Fruit fly (Drosophila melanogaster) S2 (cell line): ENCODE data around the gene CG17124.

Experiments used
- CG8478 ChIP-seq: fragments of >200 bp; optimal IDR thresholded peaks from 2 replicates; lab custom pipeline; 2018
- CTCF ChIP-seq, 2 experiments: fragments of >200 bp; optimal IDR thresholded peaks; 2 replicates each; lab custom pipeline; 2018

Gene CG17124

DNA sequence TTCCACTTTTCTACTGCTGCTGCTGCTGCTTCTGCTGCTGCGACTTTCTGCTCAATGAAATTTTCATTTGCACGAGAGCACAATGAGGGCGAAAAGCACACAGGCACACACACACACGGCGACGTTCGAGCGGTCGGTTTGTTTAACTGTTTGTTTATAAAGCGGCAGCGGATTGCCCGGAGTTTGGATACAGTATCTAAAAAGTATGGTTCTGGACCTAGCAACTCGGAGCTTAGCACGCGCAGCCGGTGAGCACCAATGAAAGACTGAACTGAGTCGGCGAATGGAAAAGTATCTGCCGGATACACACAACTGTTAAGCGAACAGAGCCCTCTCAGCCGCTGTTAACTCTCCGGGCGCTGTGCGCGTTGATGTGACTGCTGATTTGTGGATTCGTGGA is at the start of gene CG17124:
Gene CG17124 (minus strand): TSS at position 277 of the 400 bp plus-strand sequence.
- TF ChIP-seq CG8478 (no peak), CTCF (optimal IDR thresholded peaks at IDR 0.05; lab: Kevin White, UChicago) (no peak)

DNA sequence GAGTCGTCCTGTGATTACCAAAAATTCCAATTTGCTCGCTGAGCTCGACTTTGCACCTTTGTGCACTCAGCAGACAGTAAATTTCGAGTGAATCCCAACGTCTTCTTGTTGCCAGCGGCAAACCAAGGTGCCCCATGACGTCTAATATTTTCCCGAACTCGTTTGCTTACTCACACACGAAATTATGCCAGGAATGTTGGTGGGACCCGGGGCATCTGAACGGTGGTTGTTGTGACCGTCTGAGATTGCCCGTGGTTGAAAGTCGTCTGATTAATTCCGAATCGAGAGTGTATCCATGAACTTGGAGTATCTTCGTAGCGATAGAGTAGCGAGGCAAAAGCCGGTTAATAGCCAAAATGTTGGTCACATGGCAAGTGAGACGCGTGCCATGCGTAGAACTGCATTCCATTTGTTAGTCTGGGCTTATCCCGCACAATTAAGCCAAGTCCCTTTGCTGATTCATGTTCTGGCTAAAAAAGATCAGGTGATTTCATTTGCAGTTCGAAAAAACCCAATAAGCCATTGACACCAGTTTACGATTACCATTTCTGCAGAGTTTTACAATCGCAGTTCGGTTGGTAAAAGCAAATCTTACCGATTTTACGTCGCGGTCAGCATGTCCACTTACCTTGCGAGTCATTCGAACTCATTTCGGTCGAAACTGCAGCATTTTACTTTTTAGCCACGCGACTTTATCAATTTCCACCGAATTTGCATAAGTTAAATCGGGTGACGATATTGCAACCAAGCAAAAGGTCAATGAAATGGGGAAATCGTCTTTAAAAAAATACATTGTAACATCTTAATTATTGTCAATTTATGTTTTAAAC is 46.0 kb upstream of the CG17124 start:
- TF ChIP-seq CTCF (optimal IDR thresholded peaks at IDR 0.05; lab: Kevin White, UChicago): no peak
- TF ChIP-seq CG8478: no peak

DNA sequence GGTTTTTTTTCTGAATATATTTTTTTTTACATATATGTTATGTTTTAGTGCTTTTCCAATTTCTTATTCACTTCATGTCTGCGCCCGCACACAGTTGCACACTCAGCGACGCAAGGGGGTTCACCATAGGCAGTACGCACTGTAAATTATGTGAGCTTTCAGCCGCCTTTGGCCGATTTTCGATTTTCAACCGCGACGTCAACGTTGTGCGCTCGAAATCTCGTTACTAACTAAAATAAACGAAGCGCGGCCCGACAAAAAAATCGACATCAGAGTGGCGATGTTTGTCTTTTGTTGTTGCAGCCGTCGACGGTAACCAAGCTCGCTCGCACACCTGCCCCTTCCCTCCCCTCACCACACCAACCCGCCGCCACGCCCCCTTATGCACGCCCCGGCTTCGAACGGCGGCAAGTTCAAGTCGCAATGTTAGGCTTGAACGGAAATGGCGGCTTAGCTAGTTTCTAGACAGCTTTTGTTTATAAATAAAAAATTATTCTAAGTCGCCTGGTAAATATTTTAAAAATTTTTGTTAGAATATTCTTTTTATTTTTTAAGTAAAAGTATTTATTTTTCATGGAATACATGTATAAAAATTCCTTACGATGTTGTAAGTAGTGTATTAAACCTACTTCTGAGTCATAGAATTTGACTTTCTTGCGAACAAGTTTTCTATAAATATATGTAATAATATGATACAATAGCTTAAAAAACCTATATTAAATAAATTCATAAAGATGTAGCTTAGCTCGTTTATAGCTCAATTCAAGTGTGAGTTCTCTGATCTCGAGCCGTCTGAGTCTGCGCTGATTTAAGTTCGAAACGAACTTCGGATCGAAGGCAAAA is 45.0 kb upstream of the CG17124 start, which contains the start of gene CG31869:
Gene CG31869 (minus strand): TSS at position 233 of the 843 bp plus-strand sequence.
- TF ChIP-seq CTCF (optimal IDR thresholded peaks at IDR 0.05; lab: Kevin White, UChicago): no peak

DNA sequence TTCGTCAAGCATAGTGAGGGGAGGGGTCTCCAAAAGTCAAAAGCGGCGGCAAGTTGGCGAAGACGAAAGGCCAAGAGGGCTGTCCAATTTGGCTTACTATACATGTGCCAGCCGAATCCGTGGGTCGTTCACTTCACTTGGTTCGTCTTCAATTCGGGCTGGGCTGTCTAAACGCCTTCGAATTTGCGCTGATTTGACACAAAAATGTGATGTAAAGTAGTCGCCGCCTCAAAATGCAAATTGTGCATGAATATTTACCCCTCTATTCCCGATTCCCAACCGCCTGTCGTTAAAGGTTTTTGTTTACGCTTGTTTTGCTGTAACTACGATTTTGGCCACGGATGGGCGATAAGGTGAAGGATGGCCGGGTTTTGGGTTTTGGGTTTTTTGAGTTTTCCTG is 39.6 kb upstream of the CG17124 start:
- TF ChIP-seq CG8478: no peak
- TF ChIP-seq CTCF (optimal IDR thresholded peaks at IDR 0.05; lab: Kevin White, UChicago): no peak

DNA sequence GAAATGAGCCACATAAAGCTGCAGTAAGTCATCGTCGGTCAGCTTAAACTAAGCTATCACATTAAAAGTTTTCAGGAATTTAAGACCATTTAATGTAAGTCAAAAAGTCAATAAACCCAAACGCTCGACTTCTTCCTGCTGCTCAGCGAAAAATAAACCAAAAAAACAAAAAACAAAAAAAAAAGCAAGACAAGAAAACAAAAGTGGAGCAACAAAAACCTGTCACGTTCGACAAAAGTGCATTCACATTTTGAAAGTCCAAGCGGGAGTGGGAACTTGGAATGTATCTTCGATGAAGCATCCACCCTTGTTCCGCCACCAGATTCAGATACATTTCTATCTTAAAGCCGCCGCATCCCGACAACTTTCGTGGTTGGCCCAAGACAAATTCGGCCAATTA is 37.9 kb upstream of the CG17124 start:
- no peak for TF ChIP-seq CG8478
- TF ChIP-seq CTCF (optimal IDR thresholded peaks at IDR 0.05; lab: Kevin White, UChicago): no peak

DNA sequence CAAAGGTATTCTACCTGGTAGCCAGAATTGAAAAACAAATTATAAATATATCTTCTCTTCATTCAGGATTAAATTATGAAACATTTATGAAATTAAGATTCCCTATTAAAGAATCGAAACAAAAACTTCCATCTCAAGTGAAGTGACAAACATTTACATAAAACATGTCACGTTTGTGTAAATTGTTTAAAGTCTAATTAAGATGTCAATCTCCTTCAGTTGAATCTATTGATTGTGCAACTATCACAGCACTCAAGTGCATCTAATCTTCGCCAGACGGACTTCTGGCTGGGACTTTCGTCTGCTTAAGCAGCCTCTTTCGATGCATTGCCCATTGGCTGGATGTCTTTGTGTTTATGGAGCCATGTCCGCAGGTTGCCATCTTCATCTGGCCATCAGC is 35.9 kb upstream of the CG17124 start:
- TF ChIP-seq CTCF (optimal IDR thresholded peaks at IDR 0.05; lab: Kevin White, UChicago) (no peak), CG8478 (no peak)

DNA sequence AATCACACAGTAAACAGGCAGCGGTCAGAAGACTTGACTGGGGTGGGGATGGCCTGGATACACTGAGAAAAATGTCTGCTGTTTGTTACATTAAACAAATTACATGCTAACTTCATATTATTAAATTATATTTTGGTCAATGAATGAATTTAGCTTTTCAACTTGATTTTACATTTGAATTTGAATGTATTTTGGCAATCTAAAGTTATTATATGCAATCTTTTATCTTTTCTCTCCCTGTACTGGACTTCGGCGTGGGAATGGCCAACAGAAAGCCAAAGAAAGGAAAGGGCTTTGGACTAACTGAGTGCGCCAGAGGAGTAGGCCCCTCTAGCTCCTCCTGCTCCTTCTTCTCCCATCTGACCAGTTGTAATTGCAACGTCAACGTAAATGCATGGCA is 35.2 kb upstream of the CG17124 start:
- TF ChIP-seq CTCF (optimal IDR thresholded peaks at IDR 0.05; lab: Kevin White, UChicago) (no peak), CG8478 (no peak)

DNA sequence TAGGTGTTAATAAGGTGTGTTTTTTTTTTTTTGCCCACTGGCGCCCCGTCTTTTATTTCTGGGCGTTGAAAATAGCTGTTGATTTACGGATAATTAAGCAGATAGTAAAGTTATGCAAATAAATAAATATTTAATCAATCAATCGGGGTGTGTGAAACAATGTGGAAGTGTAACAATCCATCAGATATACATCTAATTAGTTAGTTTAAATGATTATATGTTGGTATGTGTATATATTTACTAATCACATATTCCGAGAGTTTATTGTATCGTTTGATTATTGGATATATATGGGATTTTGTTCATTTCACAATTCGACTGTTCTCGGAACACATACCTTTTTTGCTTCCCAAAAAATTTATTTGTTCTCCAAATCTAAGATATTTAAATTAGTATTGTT is 33.8 kb upstream of the CG17124 start, which contains the start of gene CG31870:
Gene CG31870 (plus strand): TSS at position 301 of the 400 bp plus-strand sequence.
- TF ChIP-seq CG8478: no peak
- TF ChIP-seq CTCF (optimal IDR thresholded peaks at IDR 0.05; lab: Kevin White, UChicago): no peak

DNA sequence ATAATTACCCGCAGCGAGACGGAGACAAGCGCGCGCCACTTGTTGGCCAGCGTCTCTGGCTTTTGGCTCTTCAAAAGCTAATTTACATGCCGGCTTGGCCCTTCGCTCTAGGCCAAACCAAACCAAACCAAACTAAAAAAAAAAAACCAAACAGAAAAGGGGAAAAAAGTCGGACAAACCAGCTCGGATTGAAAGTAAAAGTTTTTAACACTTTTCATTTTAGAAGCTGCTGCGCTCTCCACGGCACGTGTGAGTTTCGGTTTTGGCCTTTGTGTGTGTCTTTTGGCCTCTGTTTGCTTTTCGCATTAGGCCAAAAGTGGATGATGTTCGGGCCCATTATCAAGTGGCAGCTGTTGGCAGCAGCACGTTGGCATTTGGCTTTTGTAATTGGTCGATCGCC is 25.1 kb upstream of the CG17124 start:
- no peak for TF ChIP-seq CG8478
- TF ChIP-seq CTCF (optimal IDR thresholded peaks at IDR 0.05; lab: Kevin White, UChicago): no peak

DNA sequence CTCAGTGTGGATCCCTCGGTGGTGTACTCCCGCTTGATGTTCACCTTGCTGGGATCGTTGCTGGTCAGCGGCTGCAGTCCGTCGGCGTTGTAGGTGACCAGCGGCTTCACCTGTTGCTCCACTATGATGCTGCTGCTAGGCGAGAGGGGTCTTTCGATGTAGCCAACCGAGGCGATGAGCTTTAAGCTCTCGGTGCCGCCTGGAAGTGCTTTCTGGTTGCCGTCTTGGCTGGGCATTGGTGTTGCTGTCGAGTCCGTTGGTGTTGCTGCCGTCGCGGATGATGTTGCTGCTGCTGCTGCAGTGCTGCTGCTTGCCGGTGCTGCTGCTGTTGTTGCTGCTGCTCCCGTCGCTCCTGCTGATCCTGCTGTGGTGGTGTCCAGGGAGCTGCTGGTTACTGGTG is 17.9 kb upstream of the CG17124 start:
- no peak for TF ChIP-seq CTCF (optimal IDR thresholded peaks at IDR 0.05; lab: Kevin White, UChicago)
- TF ChIP-seq CG8478: no peak

DNA sequence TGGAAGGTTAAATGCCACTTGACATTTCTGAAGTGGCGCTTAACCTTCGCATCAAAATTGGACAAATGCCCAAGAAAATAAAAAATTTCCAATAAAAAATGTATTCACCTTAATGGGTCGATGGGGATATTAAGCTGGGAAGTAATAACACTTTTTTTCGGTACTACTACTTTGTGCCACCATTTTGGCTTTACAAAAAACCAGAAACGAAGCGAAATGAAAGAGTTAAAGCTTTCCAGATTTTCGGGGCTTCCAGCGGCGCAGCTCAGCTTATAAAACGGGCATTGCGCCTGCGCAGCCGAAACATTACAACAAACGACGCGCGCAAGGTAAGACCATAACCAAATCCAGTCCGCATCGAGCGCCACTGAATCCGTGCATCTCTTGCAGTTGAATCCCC is 14.4 kb upstream of the CG17124 start, which contains the start of gene CG17127:
Gene CG17127 (plus strand): TSS at position 301 of the 400 bp plus-strand sequence.
- TF ChIP-seq CG8478 (no peak), CTCF (optimal IDR thresholded peaks at IDR 0.05; lab: Kevin White, UChicago) (no peak)

DNA sequence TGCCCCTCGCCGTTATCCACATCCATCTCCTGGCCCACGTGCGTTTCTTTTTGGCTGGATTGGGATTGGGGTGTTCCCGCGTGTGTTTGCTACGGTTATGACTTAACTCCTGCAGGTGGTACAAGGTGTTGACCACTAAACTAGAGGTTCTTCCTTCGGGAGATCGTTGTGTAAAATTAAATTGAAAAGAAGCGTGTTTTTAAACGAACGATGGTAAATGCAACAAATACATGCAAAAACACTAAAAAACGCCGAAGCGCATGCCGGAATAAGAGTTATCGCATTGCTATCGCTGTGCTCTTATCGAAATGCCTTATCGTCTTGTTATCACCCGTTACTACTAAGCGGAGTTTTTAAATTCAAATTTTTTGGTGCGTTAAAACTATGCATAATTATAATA is 13.6 kb upstream of the CG17124 start, which contains the start of gene CG6724:
Gene CG6724 (minus strand): TSS at position 245 of the 400 bp plus-strand sequence.
- TF ChIP-seq CTCF (optimal IDR thresholded peaks at IDR 0.05; lab: Kevin White, UChicago): no peak
- no peak for TF ChIP-seq CG8478

DNA sequence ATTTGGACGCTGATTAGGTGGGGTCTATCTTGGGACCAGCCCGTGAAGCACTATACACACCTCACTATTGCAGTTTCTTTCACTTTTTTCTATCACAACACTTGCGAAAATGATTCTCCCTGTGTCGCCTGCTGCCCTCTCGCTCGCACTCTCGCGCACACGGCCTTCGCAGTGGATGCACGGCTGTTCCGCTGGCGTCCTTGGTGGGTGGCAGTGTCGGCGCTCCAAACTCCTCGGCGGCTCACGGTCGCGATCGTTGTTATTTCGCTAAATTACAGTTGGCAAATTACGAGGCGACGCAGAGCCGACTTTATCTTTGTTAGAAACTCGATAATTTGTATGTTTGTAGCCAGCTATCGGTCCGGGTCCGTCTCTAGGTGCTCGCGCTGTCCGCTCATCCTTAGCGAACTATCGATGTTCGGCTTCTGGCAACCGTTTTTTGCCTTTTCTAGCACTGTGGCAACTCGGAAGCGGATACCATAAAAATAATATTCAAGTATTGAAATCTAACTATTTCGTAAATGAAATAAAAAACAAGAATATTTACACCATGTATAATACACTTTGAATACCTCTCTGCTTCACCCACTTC is 11.6 kb upstream of the CG17124 start, which contains the start of gene Ubc2:
Gene Ubc2 (minus strand): TSS at position 410 of the 592 bp plus-strand sequence.
- TF ChIP-seq CTCF (optimal IDR thresholded peaks at IDR 0.05; lab: Kevin White, UChicago): peak in 1 of 2 experiments; percentile 28
- no peak for TF ChIP-seq CG8478

DNA sequence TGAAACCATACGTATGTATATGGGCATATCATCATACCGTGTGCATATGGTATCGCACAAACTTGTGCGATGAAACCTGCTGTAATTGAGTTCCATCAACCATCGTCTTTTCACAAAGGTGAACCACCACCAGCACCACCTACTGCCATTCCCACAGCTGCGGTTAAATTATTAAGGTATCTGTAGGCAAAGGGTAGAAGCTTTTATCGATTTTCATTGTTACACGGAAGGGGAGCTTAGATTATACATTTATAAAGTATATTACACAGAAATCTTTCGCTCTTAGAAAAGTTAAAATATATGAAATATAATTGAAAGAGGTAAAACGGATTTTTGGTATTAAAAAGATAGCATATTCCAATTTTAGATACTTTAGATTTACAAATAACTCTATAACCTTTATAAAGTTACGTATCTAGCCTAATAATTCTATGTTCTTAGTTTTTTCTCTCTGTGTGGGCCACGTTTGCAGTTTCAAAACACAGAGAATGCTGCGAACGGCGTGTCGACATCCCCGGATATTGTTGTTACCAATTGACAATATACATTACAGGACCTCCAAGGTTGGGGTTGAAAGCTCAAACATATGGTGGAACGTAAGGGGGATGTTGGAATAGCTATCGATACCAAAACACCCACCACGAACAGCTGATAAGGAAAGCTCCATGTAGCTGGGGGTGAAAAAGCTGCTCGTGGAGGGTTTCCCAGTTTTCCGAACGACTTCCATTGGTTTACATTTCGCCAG is 4.5 kb upstream of the CG17124 start, which contains the start of gene CG6495:
Gene CG6495 (plus strand): TSS at position 695 of the 745 bp plus-strand sequence.
- no peak for TF ChIP-seq CTCF (optimal IDR thresholded peaks at IDR 0.05; lab: Kevin White, UChicago)
- TF ChIP-seq CG8478: no peak
